Worm (Caenorhabditis elegans) whole organism, L2 larva: ENCODE data around the gene C34F6.12.

Experiments
- fos-1 ChIP-seq: fragments of 150-350 bp; optimal IDR thresholded peaks from 2 replicates; lab custom pipeline; 2014; ENCODE audit warnings: missing biosample characterization, missing genetic modification characterization
- unc-62 ChIP-seq: fragments of 150-350 bp; optimal IDR thresholded peaks from 2 replicates; lab custom pipeline; 2014; ENCODE audit warnings: missing biosample characterization, missing genetic modification reagents, missing genetic modification characterization

- TF ChIP-seq fos-1 (tag; lab: Kevin White, UChicago) (no peak), unc-62 (GFP tag; lab: Kevin White, UChicago) (no peak)
These were observed 30.6 kb upstream of the C34F6.12 start, which contains the start of gene C03A3.1 for ce11 chrX:11257071-11257470.
